Worm (Caenorhabditis elegans): ENCODE results near the gene F16G10.2.

DNA sequence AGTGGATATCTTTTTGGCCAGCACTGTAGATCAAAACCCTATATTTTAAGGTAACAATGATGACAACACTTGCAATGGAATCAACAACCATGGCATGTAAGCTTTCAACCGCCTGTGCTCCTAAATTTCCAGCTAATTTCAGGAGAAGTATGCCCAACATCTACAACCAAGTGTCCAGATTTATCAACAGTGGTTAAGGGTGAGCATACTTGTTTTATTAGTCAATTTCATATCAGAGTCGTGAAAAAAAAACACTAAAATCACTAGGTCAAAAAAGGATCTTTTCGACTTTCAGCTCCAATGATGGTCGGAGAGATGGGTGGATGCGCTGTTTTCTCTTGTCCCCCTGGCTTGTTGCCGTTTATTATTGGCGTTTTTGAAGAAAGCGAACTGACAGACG lies 28.9 kb downstream of the F16G10.2 start, which contains the start of gene F16G10.1:
- TF ChIP-seq him-1 (tag; optimal IDR thresholded peaks at IDR 0.05) (no peak), W03F9.2 (tag; optimal IDR thresholded peaks at IDR 0.05) (no peak)

All from whole organism, L4/young adult.